Worm (Caenorhabditis elegans): Measurements from ENCODE around the gene srab-23.

srab-23 gene

ce11 chrV:2008412-2008811 lies 27.0 kb downstream of the srab-23 start:
- TF ChIP-seq hpl-2 (GFP tag; optimal IDR thresholded peaks at IDR 0.05) (peak; percentile 75), F16B12.6 (tag; optimal IDR thresholded peaks at IDR 0.05) (peak; percentile 76), ceh-8 (GFP tag; optimal IDR thresholded peaks at IDR 0.05) (no peak), elt-2 (tag; optimal IDR thresholded peaks at IDR 0.05) (no peak), nhr-19 (GFP tag; conservative IDR thresholded peaks at IDR 0.05) (peak; percentile 83), swsn-7 (tag; optimal IDR thresholded peaks at IDR 0.05) (peak; percentile 20), dpl-1 (GFP tag; optimal IDR thresholded peaks at IDR 0.05) (peak; percentile 15 to 63 (median 51)), nhr-71 (tag; optimal IDR thresholded peaks at IDR 0.05) (peak; percentile 79), ceh-63 (GFP tag; optimal IDR thresholded peaks at IDR 0.05) (no peak), nhr-20 (tag; optimal IDR thresholded peaks at IDR 0.05) (peak; percentile 56), unc-86 (tag; optimal IDR thresholded peaks at IDR 0.05) (no peak), ztf-4 (tag; optimal IDR thresholded peaks at IDR 0.05) (no peak), tbx-2 (tag; optimal IDR thresholded peaks at IDR 0.05) (peak; percentile 34), blmp-1 (tag; optimal IDR thresholded peaks at IDR 0.05) (no peak), ceh-88 (GFP tag; IDR thresholded peaks at IDR 0.05) (peak; percentile 59; the same call in 1 of the 2 replicates), nhr-28 (tag; optimal IDR thresholded peaks at IDR 0.05) (no peak), rnt-1 (tag; optimal IDR thresholded peaks at IDR 0.05) (peak; percentile 77), lsy-2 (tag; optimal IDR thresholded peaks at IDR 0.05) (peak; percentile 82 to 97), ets-5 (GFP tag; IDR thresholded peaks at IDR 0.05) (no peak), xbp-1 (tag; optimal IDR thresholded peaks at IDR 0.05) (peak; percentile 13), ztf-11 (tag; optimal IDR thresholded peaks at IDR 0.05) (no peak), grh-1 (GFP tag; IDR thresholded peaks at IDR 0.05) (peak; percentile 51), aly-2 (tag; optimal IDR thresholded peaks at IDR 0.05) (no peak), nhr-85 (tag) (peak; percentile 94), fkh-8 (tag; optimal IDR thresholded peaks at IDR 0.05) (peak; percentile 34), nhr-47 (tag; optimal IDR thresholded peaks at IDR 0.05) (peak; percentile 69), efl-1 (optimal IDR thresholded peaks at IDR 0.05) (peak; percentile 83 to 87), efl-1 (GFP tag; optimal IDR thresholded peaks at IDR 0.05 in 1 of 2) (peak; percentile 38 to 95), nhr-76 (tag; optimal IDR thresholded peaks at IDR 0.05) (no peak), lin-35 (GFP tag; optimal IDR thresholded peaks at IDR 0.05) (peak; percentile 19 to 78), lin-15B (tag; optimal IDR thresholded peaks at IDR 0.05) (peak; percentile 53), elt-3 (tag; optimal IDR thresholded peaks at IDR 0.05) (peak in 1 of 6 experiments; percentile 16), hlh-17 (GFP tag; optimal IDR thresholded peaks at IDR 0.05; ENCODE audit: borderline replicate concordance) (no peak), mef-2 (tag; optimal IDR thresholded peaks at IDR 0.05) (no peak), ceh-82 (tag; optimal IDR thresholded peaks at IDR 0.05) (peak in 2 of 3 experiments; percentile 8 to 10), efl-3 (GFP tag; optimal IDR thresholded peaks at IDR 0.05) (no peak), snu-23 (GFP tag; optimal IDR thresholded peaks at IDR 0.05) (peak; percentile 54), nhr-77 (tag; optimal IDR thresholded peaks at IDR 0.05) (peak; percentile 33), fos-1 (tag; optimal IDR thresholded peaks at IDR 0.05) (no peak), mep-1 (tag; optimal IDR thresholded peaks at IDR 0.05) (no peak), C04F5.9 (tag; optimal IDR thresholded peaks at IDR 0.05) (peak; percentile 31), lin-13 (GFP tag; optimal IDR thresholded peaks at IDR 0.05) (peak; percentile 41), mdl-1 (tag; optimal IDR thresholded peaks at IDR 0.05) (peak in 1 of 2 experiments; percentile 14), zip-4 (GFP tag; optimal IDR thresholded peaks at IDR 0.05) (no peak), nhr-90 (tag; optimal IDR thresholded peaks at IDR 0.05; ENCODE audit: poor library complexity) (peak; percentile 70)

Data from whole organism, L1 larva.